Fruit fly (Drosophila melanogaster) whole organism, prepupa: ENCODE measurements around the gene CG17996.

ENCODE experiments used
- CG10631 ChIP-seq: fragments of 200-800 bp; sonication (Bioruptor generic); optimal IDR thresholded peaks from 2 replicates; lab custom pipeline; 2016; ENCODE audit warnings: missing biosample characterization, missing genetic modification characterization
- CG10669 ChIP-seq: fragments of 200-800 bp; sonication (Bioruptor generic); optimal IDR thresholded peaks from 3 replicates; lab custom pipeline; 2018; ENCODE audit warnings: missing biosample characterization, mild to moderate bottlenecking, missing genetic modification characterization, moderate library complexity
- CG11294 ChIP-seq: fragments of 200-800 bp; sonication (Bioruptor generic); IDR thresholded peaks from 2 replicates; pipeline ENCODE4 v1.3.6; 2022; ENCODE audit warnings: missing biosample characterization, missing genetic modification characterization
- CG11762 ChIP-seq: fragments of 200-800 bp; sonication (Bioruptor generic); optimal IDR thresholded peaks from 3 replicates; lab custom pipeline; 2016; ENCODE audit warnings: missing biosample characterization, missing genetic modification characterization; ENCODE audit not compliant: insufficient read depth
- CG11902 ChIP-seq: fragments of 200-800 bp; sonication (Bioruptor generic); optimal IDR thresholded peaks from 3 replicates; lab custom pipeline; 2016; ENCODE audit warnings: missing biosample characterization, missing genetic modification characterization
- CG15336 ChIP-seq: fragments of 200-800 bp; sonication (Bioruptor generic); IDR thresholded peaks from 2 replicates; pipeline ENCODE4 v1.3.6; 2022; ENCODE audit warnings: missing biosample characterization, missing genetic modification characterization
- CG3032 ChIP-seq: fragments of 200-800 bp; optimal IDR thresholded peaks from 2 replicates; lab custom pipeline; 2019; ENCODE audit warnings: missing biosample characterization, mild to moderate bottlenecking, missing genetic modification characterization, moderate library complexity
- CG31627 ChIP-seq: fragments of 200-800 bp; sonication (Bioruptor generic); optimal IDR thresholded peaks from 3 replicates; lab custom pipeline; 2016; ENCODE audit warnings: missing biosample characterization, missing genetic modification characterization
- CG32006 ChIP-seq: fragments of 200-800 bp; sonication (Bioruptor generic); optimal IDR thresholded peaks from 3 replicates; lab custom pipeline; 2017; ENCODE audit warnings: missing biosample characterization, mild to moderate bottlenecking, missing genetic modification characterization
- CG4318 ChIP-seq: fragments of 200-800 bp; sonication (Bioruptor generic); optimal IDR thresholded peaks from 3 replicates; lab custom pipeline; 2017; ENCODE audit warnings: missing biosample characterization, mild to moderate bottlenecking, missing genetic modification characterization
- CG6163 ChIP-seq: fragments of 200-800 bp; sonication (Bioruptor generic); IDR thresholded peaks from 3 replicates; pipeline ENCODE4 v1.3.6; 2022; ENCODE audit warnings: missing biosample characterization, missing genetic modification characterization
- CG6276 ChIP-seq: fragments of 200-800 bp; sonication (Bioruptor generic); optimal IDR thresholded peaks from 2 replicates; lab custom pipeline; 2017; ENCODE audit warnings: missing biosample characterization, mild to moderate bottlenecking, missing genetic modification characterization
- CG6792 ChIP-seq: fragments of 200-800 bp; sonication (Bioruptor generic); optimal IDR thresholded peaks from 3 replicates; lab custom pipeline; 2016; ENCODE audit warnings: missing biosample characterization, missing genetic modification characterization
- CG6808 ChIP-seq: fragments of 200-800 bp; sonication (Bioruptor generic); optimal IDR thresholded peaks from 3 replicates; lab custom pipeline; 2017; ENCODE audit warnings: missing biosample characterization, missing genetic modification characterization, mild to moderate bottlenecking, moderate library complexity, missing genetic modification reagents
- CG6854 ChIP-seq: fragments of 200-800 bp; sonication (Bioruptor generic); optimal IDR thresholded peaks from 2 replicates; lab custom pipeline; 2017; ENCODE audit warnings: missing biosample characterization, mild to moderate bottlenecking, missing genetic modification characterization
- CG7368 ChIP-seq: fragments of 200-800 bp; sonication (Bioruptor generic); optimal IDR thresholded peaks from 3 replicates; lab custom pipeline; 2016; ENCODE audit warnings: missing biosample characterization, missing genetic modification characterization
- CG8119 ChIP-seq: fragments of 200-800 bp; sonication (Bioruptor generic); IDR thresholded peaks from 3 replicates; pipeline ENCODE4 v1.3.6; 2022; ENCODE audit warnings: missing biosample characterization, missing genetic modification characterization
- CG8319 ChIP-seq: fragments of 200-800 bp; sonication (Bioruptor generic); optimal IDR thresholded peaks from 3 replicates; lab custom pipeline; 2016; ENCODE audit warnings: missing biosample characterization, missing genetic modification characterization
- CG9139 ChIP-seq: fragments of 200-800 bp; sonication (Bioruptor generic); optimal IDR thresholded peaks from 3 replicates; lab custom pipeline; 2017; ENCODE audit warnings: missing biosample characterization, mild to moderate bottlenecking, missing genetic modification characterization
- Eip78C ChIP-seq: fragments of 200-800 bp; sonication (Bioruptor generic); peaks from one replicate; lab custom pipeline; 2016; ENCODE audit warnings: missing biosample characterization, missing genetic modification characterization
- Ets21C ChIP-seq: fragments of 200-800 bp; sonication (Bioruptor generic); optimal IDR thresholded peaks from 3 replicates; lab custom pipeline; 2016; ENCODE audit warnings: missing biosample characterization, missing genetic modification characterization
- Ets96B ChIP-seq: fragments of 200-800 bp; optimal IDR thresholded peaks from 2 replicates; lab custom pipeline; 2019; ENCODE audit warnings: missing biosample characterization, mild to moderate bottlenecking, missing genetic modification characterization, moderate library complexity
- Gug ChIP-seq: fragments of 200-800 bp; sonication (Bioruptor generic); IDR thresholded peaks from 2 replicates; pipeline ENCODE4 v1.3.6; 2022; ENCODE audit warnings: missing biosample characterization, missing genetic modification characterization
- Hr4 ChIP-seq: fragments of 200-800 bp; sonication (Bioruptor generic); optimal IDR thresholded peaks from 3 replicates; lab custom pipeline; 2016; ENCODE audit warnings: missing biosample characterization, missing genetic modification characterization
- Lpt ChIP-seq: fragments of 200-800 bp; sonication (Bioruptor generic); optimal IDR thresholded peaks from 3 replicates; lab custom pipeline; 2016; ENCODE audit warnings: missing biosample characterization, missing genetic modification characterization
- Met ChIP-seq: fragments of 200-800 bp; sonication (Bioruptor generic); optimal IDR thresholded peaks from 3 replicates; lab custom pipeline; 2016; ENCODE audit warnings: missing biosample characterization, missing genetic modification characterization
- Smox ChIP-seq: fragments of 200-800 bp; sonication (Bioruptor generic); optimal IDR thresholded peaks from 3 replicates; lab custom pipeline; 2016; ENCODE audit warnings: missing biosample characterization, missing genetic modification characterization
- Sox102F ChIP-seq: fragments of 200-800 bp; sonication (Bioruptor generic); optimal IDR thresholded peaks from 2 replicates; lab custom pipeline; 2016; ENCODE audit warnings: missing biosample characterization, mild to moderate bottlenecking, missing genetic modification characterization
- Sox15 ChIP-seq: fragments of 200-800 bp; sonication (Bioruptor generic); optimal IDR thresholded peaks from 3 replicates; lab custom pipeline; 2016; ENCODE audit warnings: missing biosample characterization, missing genetic modification characterization
- acj6 ChIP-seq: fragments of 200-800 bp; sonication (Bioruptor generic); optimal IDR thresholded peaks from 3 replicates; lab custom pipeline; 2016; ENCODE audit warnings: missing biosample characterization, missing genetic modification characterization
- cyc ChIP-seq: fragments of 200-800 bp; sonication (Bioruptor generic); optimal IDR thresholded peaks from 3 replicates; lab custom pipeline; 2016; ENCODE audit warnings: missing biosample characterization, missing genetic modification characterization
- dsx ChIP-seq: fragments of 200-800 bp; optimal IDR thresholded peaks from 3 replicates; lab custom pipeline; 2019; ENCODE audit warnings: missing biosample characterization, mild to moderate bottlenecking, missing genetic modification characterization, moderate library complexity; ENCODE audit not compliant: poor library complexity, severe bottlenecking
- eg ChIP-seq: fragments of 200-800 bp; sonication (Bioruptor generic); IDR thresholded peaks from 3 replicates; pipeline ENCODE4 v1.3.6; 2022; ENCODE audit warnings: missing biosample characterization, missing genetic modification characterization
- esn ChIP-seq: fragments of 200-800 bp; sonication (Bioruptor generic); optimal IDR thresholded peaks from 2 replicates; lab custom pipeline; 2016; ENCODE audit warnings: missing biosample characterization, mild to moderate bottlenecking, missing genetic modification characterization, moderate library complexity
- fd59A ChIP-seq: fragments of 200-800 bp; sonication (Bioruptor generic); optimal IDR thresholded peaks from 2 replicates; lab custom pipeline; 2017; ENCODE audit warnings: missing biosample characterization, mild to moderate bottlenecking, missing genetic modification characterization, missing genetic modification reagents
- fd85E ChIP-seq: fragments of 200-800 bp; sonication (Bioruptor generic); optimal IDR thresholded peaks from 3 replicates; lab custom pipeline; 2016; ENCODE audit warnings: missing biosample characterization, missing genetic modification characterization
- fkh ChIP-seq: fragments of 200-800 bp; sonication (Bioruptor generic); optimal IDR thresholded peaks from 3 replicates; lab custom pipeline; 2017; ENCODE audit warnings: missing biosample characterization, mild to moderate bottlenecking, missing genetic modification characterization, moderate library complexity
- lz ChIP-seq: fragments of 200-800 bp; sonication (Bioruptor generic); optimal IDR thresholded peaks from 3 replicates; lab custom pipeline; 2016; ENCODE audit warnings: missing biosample characterization, missing genetic modification characterization
- net ChIP-seq: fragments of 200-800 bp; sonication (Bioruptor generic); optimal IDR thresholded peaks from 3 replicates; lab custom pipeline; 2016; ENCODE audit warnings: missing biosample characterization, missing genetic modification characterization
- pdm3 ChIP-seq: fragments of 200-800 bp; sonication (Bioruptor generic); optimal IDR thresholded peaks from 3 replicates; lab custom pipeline; 2016; ENCODE audit warnings: missing biosample characterization, missing genetic modification characterization
- salr ChIP-seq, 2 experiments: fragments of 200-800 bp; sonication (Bioruptor generic); optimal IDR thresholded peaks; 3 replicates each; lab custom pipeline; 2016 to 2018; ENCODE audit warnings: missing biosample characterization in 2 of 2, missing genetic modification characterization in 2 of 2, mild to moderate bottlenecking in 1 of 2
- svp ChIP-seq: fragments of 200-800 bp; sonication (Bioruptor generic); peaks from one replicate; lab custom pipeline; 2016; ENCODE audit warnings: missing biosample characterization, missing genetic modification characterization
- vri ChIP-seq: fragments of 200-800 bp; sonication (Bioruptor generic); optimal IDR thresholded peaks from 3 replicates; lab custom pipeline; 2016; ENCODE audit warnings: missing biosample characterization, mild to moderate bottlenecking, missing genetic modification characterization

The CG17996 gene

DNA sequence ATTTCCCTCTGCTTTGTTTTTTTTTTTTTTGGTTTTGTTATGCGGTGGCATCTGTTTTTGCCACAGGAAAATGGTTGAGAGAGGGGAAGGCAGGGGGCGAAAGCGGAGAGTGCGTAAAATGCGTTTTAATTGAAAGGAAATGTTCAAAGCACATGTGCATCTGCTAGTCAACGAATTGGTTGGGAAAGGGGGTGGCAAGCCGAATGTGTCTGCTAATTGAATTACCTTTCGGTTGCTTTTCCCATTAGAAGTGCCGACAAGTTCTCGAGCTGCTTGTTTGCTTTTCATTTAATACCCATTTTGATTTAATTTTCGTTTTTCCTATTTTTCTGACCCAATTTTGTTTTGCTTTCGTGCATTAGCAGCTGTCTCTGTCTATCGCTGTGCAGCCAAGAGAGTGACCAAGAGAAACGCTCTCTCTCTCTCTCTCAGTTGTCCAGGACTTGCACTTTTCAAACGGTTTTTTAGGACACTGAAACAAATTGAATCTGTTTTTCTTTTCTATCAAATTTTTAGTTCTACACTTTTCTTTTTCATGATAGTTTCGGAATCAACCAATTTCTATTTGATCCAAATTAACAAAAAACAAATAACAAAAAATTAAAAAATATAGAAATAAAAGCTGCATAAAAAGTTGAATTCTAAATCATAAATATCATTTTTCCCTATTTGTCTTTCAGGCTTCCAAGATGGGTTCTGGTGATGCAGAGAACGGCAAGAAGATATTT is 12.2 kb downstream of the CG17996 start:
- TF ChIP-seq CG6163 (GFP tag; lab: Robert Waterston, UW) (0 out of 3 replicates have a peak, but pooled peaks have one; percentile 8), CG6276 (GFP tag; lab: Kevin White, UChicago) (peak; percentile 47), Eip78C (GFP tag; lab: Kevin White, UChicago) (peak; percentile 26), Smox (no peak), Gug (0 out of 2 replicates have a peak, but pooled peaks have one; percentile 14), lz (no peak), CG15336 (GFP tag; lab: Robert Waterston, UW) (peak; percentile 54; the same call in 1 of the 2 replicates), pdm3 (GFP tag; lab: Kevin White, UChicago) (no peak), eg (GFP tag; lab: Robert Waterston, UW) (peak; percentile 45; the same call in 2 of the 3 replicates), CG32006 (GFP tag; lab: Kevin White, UChicago) (peak; percentile 23), CG8119 (peak; percentile 43; the same call in 2 of the 3 replicates), CG11902 (GFP tag; lab: Kevin White, UChicago) (no peak)

DNA sequence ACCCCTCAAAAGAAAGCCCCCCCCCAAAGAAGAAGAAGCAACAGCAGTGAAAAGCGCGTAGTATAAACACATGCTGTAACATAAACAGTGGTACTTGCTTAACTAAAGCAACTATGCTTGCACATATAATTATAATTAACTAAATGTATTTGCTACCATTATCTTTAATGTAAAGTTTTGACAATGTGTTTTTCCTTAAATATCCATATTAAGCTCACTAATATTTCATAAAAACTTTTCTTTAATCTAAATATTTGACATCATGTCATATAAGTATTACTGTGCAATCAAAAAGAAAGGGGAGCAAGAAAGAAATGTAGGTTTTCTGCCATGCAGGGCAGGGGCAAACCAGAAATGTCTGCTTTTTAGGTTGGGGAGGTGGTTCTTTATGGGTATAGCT is 14.1 kb downstream of the CG17996 start:
- TF ChIP-seq CG6854 (GFP tag; lab: Kevin White, UChicago) (no peak), eg (GFP tag; lab: Robert Waterston, UW) (peak; percentile 67)
- TF ChIP-seq, all 60 proteins: peak for 1

DNA sequence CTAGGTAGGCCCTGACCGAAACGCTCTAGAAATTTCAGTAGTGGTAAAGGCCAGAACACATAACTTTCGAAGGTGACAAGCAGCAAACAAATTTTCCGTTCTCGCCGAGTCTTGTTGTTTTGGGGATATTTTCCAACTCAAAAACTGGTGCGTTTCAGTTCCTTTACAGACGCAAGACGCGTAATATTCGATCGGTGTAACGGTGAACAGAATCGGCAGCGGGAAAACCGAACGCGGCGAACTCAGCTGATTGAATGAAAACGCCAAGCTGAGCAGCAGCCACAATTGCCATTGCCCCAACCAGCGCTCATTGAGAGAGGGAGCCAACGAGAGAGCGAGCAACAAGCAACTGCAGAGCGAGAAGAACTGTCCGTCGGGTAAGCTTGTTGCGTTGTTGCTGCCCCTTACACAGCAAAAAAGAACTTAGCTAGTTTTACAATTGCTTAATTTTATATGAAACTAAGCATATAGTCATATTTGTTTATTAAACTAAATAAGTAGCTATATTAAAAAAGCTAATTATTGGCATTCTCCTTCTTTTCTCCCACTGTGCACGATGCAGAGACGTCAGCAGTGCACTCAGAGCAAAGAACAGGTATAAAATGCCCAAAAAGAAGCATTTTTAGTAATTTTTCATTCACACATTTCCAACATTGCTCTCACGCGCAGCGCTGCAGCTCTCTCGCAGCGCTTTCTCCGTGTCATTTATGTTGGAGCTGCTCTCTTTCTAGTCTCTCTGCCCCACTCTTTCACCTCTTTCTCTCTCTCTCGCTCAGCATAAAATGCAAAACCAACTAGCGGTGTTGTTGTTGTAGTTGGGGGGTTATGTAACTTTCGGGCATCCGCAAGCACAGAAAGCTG is 14.8 kb downstream of the CG17996 start, which contains the start of the genes Cyt-c-d and CG31808:
Gene Cyt-c-d (plus strand): TSS at position 51 of the 861 bp plus-strand sequence.
Gene CG31808 (minus strand): TSS at position 355 of the 861 bp plus-strand sequence.
- TF ChIP-seq Lpt (peak; percentile 99), Ets96B (tag; lab: Kevin White, UChicago) (peak; percentile 94), pdm3 (GFP tag; lab: Kevin White, UChicago) (peak; percentile 98), Sox102F (peak; percentile 97), net (GFP tag; lab: Kevin White, UChicago) (peak; percentile 98), CG4318 (GFP tag; lab: Kevin White, UChicago) (peak; percentile 98), CG10669 (GFP tag; lab: Kevin White, UChicago) (peak; percentile 94), Sox15 (GFP tag; lab: Kevin White, UChicago) (peak; percentile 89), svp (GFP tag; lab: Kevin White, UChicago) (peak; percentile 98), esn (GFP tag; lab: Kevin White, UChicago) (peak; percentile 98), salr (GFP tag; optimal IDR thresholded peaks at IDR 0.05; lab: Kevin White, UChicago) (peak; percentile 82 to 98), CG6808 (GFP tag; lab: Kevin White, UChicago) (peak; percentile 92), dsx (GFP tag; lab: Kevin White, UChicago) (peak; percentile 93), fd59A (GFP tag; lab: Kevin White, UChicago) (peak; percentile 90), CG15336 (GFP tag; lab: Robert Waterston, UW) (peak; percentile 100), CG11902 (GFP tag; lab: Kevin White, UChicago) (peak; percentile 90), eg (GFP tag; lab: Robert Waterston, UW) (peak; percentile 99), CG11762 (GFP tag; lab: Kevin White, UChicago) (peak; percentile 95), fkh (GFP tag; lab: Kevin White, UChicago) (peak; percentile 61), CG11294 (GFP tag; lab: Robert Waterston, UW) (peak; percentile 97), Eip78C (GFP tag; lab: Kevin White, UChicago) (peak; percentile 100), CG9139 (GFP tag; lab: Kevin White, UChicago) (peak; percentile 84), CG31627 (GFP tag; lab: Kevin White, UChicago) (peak; percentile 95), fd85E (GFP tag; lab: Kevin White, UChicago) (peak; percentile 93), CG3032 (peak; percentile 94), CG7368 (GFP tag; lab: Kevin White, UChicago) (peak; percentile 95), CG8319 (GFP tag; lab: Kevin White, UChicago) (peak; percentile 88), Gug (peak; percentile 97), acj6 (GFP tag; lab: Kevin White, UChicago) (peak; percentile 98), CG10631 (GFP tag; lab: Kevin White, UChicago) (peak; percentile 97), Ets21C (GFP tag; lab: Kevin White, UChicago) (peak; percentile 93), cyc (peak; percentile 97), vri (peak; percentile 95), Hr4 (GFP tag; lab: Kevin White, UChicago) (peak; percentile 99), Met (GFP tag; lab: Kevin White, UChicago) (peak; percentile 98), CG6792 (GFP tag; lab: Kevin White, UChicago) (peak; percentile 97), CG6276 (GFP tag; lab: Kevin White, UChicago) (peak; percentile 99)
